Worm (Caenorhabditis elegans) whole organism, young adult: ENCODE results near the gene fip-7.

ENCODE experiments used
- hsf-1 ChIP-seq: fragments of 200-800 bp; sonication (Bioruptor generic); IDR thresholded peaks from 2 replicates; pipeline ENCODE4 v1.3.6; 2022; ENCODE audit warnings: missing genetic modification reagents, missing genetic modification characterization, missing compliant biosample characterization

fip-7 gene

DNA sequence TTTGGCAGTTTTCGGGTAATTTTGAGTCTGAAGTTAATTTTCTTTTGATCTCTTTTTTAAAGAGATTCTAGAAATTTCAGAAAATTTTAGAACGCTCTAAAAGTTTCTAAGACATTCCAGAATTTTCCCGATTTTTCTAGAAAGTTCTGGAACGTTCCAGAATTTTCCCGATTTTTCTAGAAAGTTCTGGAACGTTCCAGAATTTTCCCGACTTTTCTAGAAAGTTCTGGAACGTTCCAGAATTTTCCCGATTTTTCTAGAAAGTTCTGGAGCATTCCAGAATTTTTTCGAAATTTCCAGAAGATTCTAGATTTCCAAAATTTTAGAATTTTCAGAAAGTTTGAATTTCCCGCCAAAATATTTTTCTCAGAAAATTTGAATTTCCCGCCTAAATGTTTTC lies 49.5 kb downstream of the fip-7 start:
- TF ChIP-seq hsf-1: peak; percentile 94
